Fruit fly (Drosophila melanogaster): ENCODE results near the gene CG14137.
A peak's percentile ranks its signal among the peaks of the same experiment; 100 is the strongest.

CG14137 gene

dm6 chr3L:11552996-11553671, 46.7 kb downstream of the CG14137 start (continued):
- TF ChIP-seq Vsx1 (GFP tag; optimal IDR thresholded peaks at IDR 0.05) (peak; percentile 34), cg (GFP tag; optimal IDR thresholded peaks at IDR 0.05) (peak; percentile 100), CG6175 (GFP tag; IDR thresholded peaks at IDR 0.05) (peak; percentile 97), lab (GFP tag; optimal IDR thresholded peaks at IDR 0.05) (peak; percentile 40), pan (optimal IDR thresholded peaks at IDR 0.05) (no peak), pan (GFP tag; optimal IDR thresholded peaks at IDR 0.05 in 1 of 2, IDR thresholded peaks at IDR 0.05 in 1 of 2) (peak in 1 of 2 experiments; percentile 36), CG16815 (GFP tag; optimal IDR thresholded peaks at IDR 0.05) (no peak), ftz-f1 (GFP tag; optimal IDR thresholded peaks at IDR 0.05) (peak; percentile 59), slbo (GFP tag; IDR thresholded peaks at IDR 0.05) (peak; percentile 29; the same call in 1 of the 2 replicates), tap (tag; optimal IDR thresholded peaks at IDR 0.05) (peak; percentile 18), Asciz (GFP tag; optimal IDR thresholded peaks at IDR 0.05) (no peak), Oli (tag; optimal IDR thresholded peaks at IDR 0.05) (peak; percentile 9), NC2β (GFP tag; optimal IDR thresholded peaks at IDR 0.05) (peak; percentile 1), BEAF-32 (GFP tag; optimal IDR thresholded peaks at IDR 0.05) (no peak), row (GFP tag; IDR thresholded peaks at IDR 0.05) (no peak; the same call in 2 of the 3 replicates), cad (GFP tag; optimal IDR thresholded peaks at IDR 0.05) (no peak), bigmax (GFP tag; optimal IDR thresholded peaks at IDR 0.05) (peak; percentile 0), inv (GFP tag; IDR thresholded peaks at IDR 0.05; ENCODE audit: partially characterized antibody) (peak; percentile 23; the same call in 1 of the 2 replicates), CG11696 (GFP tag; IDR thresholded peaks at IDR 0.05) (0 out of 2 replicates have a peak, but pooled peaks have one; percentile 17), CG17361 (GFP tag; IDR thresholded peaks at IDR 0.05) (peak; percentile 29; the same call in 1 of the 3 replicates), zen2 (GFP tag; IDR thresholded peaks at IDR 0.05; ENCODE audit: partially characterized antibody) (peak; percentile 95), Scr (GFP tag; IDR thresholded peaks at IDR 0.05; ENCODE audit: partially characterized antibody) (peak; percentile 55), CG12391 (tag; optimal IDR thresholded peaks at IDR 0.05) (peak; percentile 10), CG7963 (GFP tag; IDR thresholded peaks at IDR 0.05; ENCODE audit: partially characterized antibody) (no peak), CG42726 (GFP tag; IDR thresholded peaks at IDR 0.05; ENCODE audit: partially characterized antibody) (peak; percentile 58; the same call in 1 of the 2 replicates), Dbx (GFP tag; IDR thresholded peaks at IDR 0.05) (0 out of 3 replicates have a peak, but pooled peaks have one; percentile 38), wek (GFP tag; optimal IDR thresholded peaks at IDR 0.05) (peak; percentile 1), CG32767 (GFP tag; IDR thresholded peaks at IDR 0.05) (peak; percentile 32; the same call in 1 of the 2 replicates), ken (GFP tag; IDR thresholded peaks at IDR 0.05) (0 out of 3 replicates have a peak, but pooled peaks have one; percentile 40), sr (GFP tag; IDR thresholded peaks at IDR 0.05) (peak; percentile 60; the same call in 2 of the 3 replicates), Atf6 (GFP tag; IDR thresholded peaks at IDR 0.05) (0 out of 2 replicates have a peak, but pooled peaks have one; percentile 48), MTF-1 (GFP tag; optimal IDR thresholded peaks at IDR 0.05; ENCODE audit: borderline replicate concordance) (peak; percentile 11), CG8290 (GFP tag; optimal IDR thresholded peaks at IDR 0.05) (no peak), CG8290 (tag; optimal IDR thresholded peaks at IDR 0.05) (peak in 1 of 2 experiments; percentile 73), CG8089 (GFP tag; optimal IDR thresholded peaks at IDR 0.05) (peak; percentile 4), Aef1 (GFP tag; IDR thresholded peaks at IDR 0.05) (peak; percentile 70), NFAT (GFP tag; IDR thresholded peaks at IDR 0.05) (peak; percentile 61; the same call in 1 of the 2 replicates), CG4617 (GFP tag; optimal IDR thresholded peaks at IDR 0.05; ENCODE audit: borderline replicate concordance) (no peak), Abd-B (GFP tag; optimal IDR thresholded peaks at IDR 0.05) (no peak), gce (GFP tag; IDR thresholded peaks at IDR 0.05) (peak; percentile 43; the same call in 2 of the 3 replicates), nerfin-1 (tag; optimal IDR thresholded peaks at IDR 0.05) (peak; percentile 69), jigr1 (GFP tag; IDR thresholded peaks at IDR 0.05) (no peak), CG4820 (GFP tag; optimal IDR thresholded peaks at IDR 0.05) (no peak), trh (GFP tag; optimal IDR thresholded peaks at IDR 0.05) (no peak), CG17328 (GFP tag; IDR thresholded peaks at IDR 0.05) (0 out of 2 replicates have a peak, but pooled peaks have one; percentile 11), CG2116 (GFP tag; optimal IDR thresholded peaks at IDR 0.05) (no peak), Dref (GFP tag; IDR thresholded peaks at IDR 0.05) (no peak), ro (GFP tag; IDR thresholded peaks at IDR 0.05) (no peak), pum (GFP tag; optimal IDR thresholded peaks at IDR 0.05) (no peak)

All from whole organism, embryonic.